Worm (Caenorhabditis elegans): ENCODE data around the gene F58F9.6.

ce11 chrIV:6230560-6231073 lies 6.8 kb downstream of the F58F9.6 start, which contains the start of gene F58F9.4:
- TF ChIP-seq him-1 (tag; optimal IDR thresholded peaks at IDR 0.05) = no peak
- TF ChIP-seq W03F9.2 (tag; optimal IDR thresholded peaks at IDR 0.05) = no peak

Data from whole organism, L4/young adult.